Worm (Caenorhabditis elegans): Measurements from ENCODE around the gene fbxa-107.

ce11 chrV:18125075-18125474 is 1.3 kb downstream of the fbxa-107 start, which contains the start of gene fbxa-210:
- TF ChIP-seq him-1 (tag; optimal IDR thresholded peaks at IDR 0.05) (no peak), W03F9.2 (tag; optimal IDR thresholded peaks at IDR 0.05) (no peak)
